Fruit fly (Drosophila melanogaster) whole organism, embryonic: ENCODE measurements around the gene stol.

Experiments used
- ATbp ChIP-seq: fragments of 200-800 bp; sonication (Bioruptor generic); optimal IDR thresholded peaks from 2 replicates; lab custom pipeline; 2017; ENCODE audit warnings: missing biosample characterization, mild to moderate bottlenecking, missing genetic modification characterization, missing genetic modification reagents
- CG11723 ChIP-seq: fragments of 200-800 bp; sonication (Bioruptor generic); optimal IDR thresholded peaks from 2 replicates; lab custom pipeline; 2017; ENCODE audit warnings: missing biosample characterization, mild to moderate bottlenecking, missing genetic modification characterization
- CG12299 ChIP-seq: fragments of 200-800 bp; sonication (Bioruptor generic); optimal IDR thresholded peaks from 2 replicates; lab custom pipeline; 2018; ENCODE audit warnings: missing biosample characterization, mild to moderate bottlenecking, missing genetic modification characterization
- CG13775 ChIP-seq: fragments of 200-800 bp; sonication (Bioruptor generic); optimal IDR thresholded peaks from 3 replicates; lab custom pipeline; 2017; ENCODE audit warnings: missing biosample characterization, mild to moderate bottlenecking, missing genetic modification characterization
- CG14014 ChIP-seq: fragments of 200-800 bp; sonication (Bioruptor generic); IDR thresholded peaks from 2 replicates; pipeline ENCODE4 v1.3.6; 2022; ENCODE audit warnings: missing biosample characterization, missing genetic modification characterization
- CG17328 ChIP-seq: fragments of 200-800 bp; sonication (Bioruptor generic); IDR thresholded peaks from 2 replicates; pipeline ENCODE4 v1.3.6; 2022; ENCODE audit warnings: missing biosample characterization, missing genetic modification characterization
- CG17568 ChIP-seq: fragments of 200-800 bp; sonication (Bioruptor generic); optimal IDR thresholded peaks from 2 replicates; lab custom pipeline; 2018; ENCODE audit warnings: missing biosample characterization, mild to moderate bottlenecking, missing genetic modification characterization, moderate library complexity
- CG17612 ChIP-seq: fragments of 200-800 bp; sonication (Bioruptor generic); IDR thresholded peaks from 2 replicates; pipeline ENCODE4 v1.3.6; 2022; ENCODE audit warnings: missing biosample characterization, missing genetic modification characterization
- CG18619 ChIP-seq: fragments of 200-800 bp; sonication (Bioruptor generic); optimal IDR thresholded peaks from 3 replicates; lab custom pipeline; 2017; ENCODE audit warnings: missing biosample characterization, mild to moderate bottlenecking, missing genetic modification characterization
- CG2712 ChIP-seq: fragments of 200-800 bp; optimal IDR thresholded peaks from 3 replicates; lab custom pipeline; 2019; ENCODE audit warnings: missing biosample characterization, mild to moderate bottlenecking, missing genetic modification characterization, moderate library complexity
- CG2889 ChIP-seq: fragments of 200-800 bp; sonication (Bioruptor generic); IDR thresholded peaks from 3 replicates; pipeline ENCODE4 v1.3.6; 2022; ENCODE audit warnings: missing biosample characterization, missing genetic modification characterization
- CG31224 ChIP-seq: fragments of 200-800 bp; sonication (Bioruptor generic); IDR thresholded peaks from 2 replicates; pipeline ENCODE4 v1.3.6; 2022; ENCODE audit warnings: missing biosample characterization, missing genetic modification characterization
- CG31388 ChIP-seq: fragments of 200-800 bp; sonication (Bioruptor generic); optimal IDR thresholded peaks from 2 replicates; lab custom pipeline; 2016; ENCODE audit warnings: missing biosample characterization, missing genetic modification characterization
- CG4424 ChIP-seq: fragments of 200-800 bp; sonication (Bioruptor generic); optimal IDR thresholded peaks from 3 replicates; lab custom pipeline; 2016; ENCODE audit warnings: missing biosample characterization, missing genetic modification characterization
- CG7928 ChIP-seq: fragments of 200-800 bp; sonication (Bioruptor generic); optimal IDR thresholded peaks from 2 replicates; lab custom pipeline; 2017; ENCODE audit warnings: missing biosample characterization, mild to moderate bottlenecking, missing genetic modification characterization
- CG8089 ChIP-seq: fragments of 200-800 bp; sonication (Bioruptor generic); optimal IDR thresholded peaks from 3 replicates; lab custom pipeline; 2016; ENCODE audit warnings: missing biosample characterization, missing genetic modification characterization
- CG8478 ChIP-seq: fragments of >200 bp; optimal IDR thresholded peaks from 2 replicates; lab custom pipeline; 2018
- CG8924 ChIP-seq: fragments of 200-800 bp; optimal IDR thresholded peaks from 3 replicates; lab custom pipeline; 2019; ENCODE audit warnings: missing biosample characterization, mild to moderate bottlenecking, missing genetic modification characterization, moderate library complexity
- CG9215 ChIP-seq: fragments of 200-800 bp; sonication (Bioruptor generic); IDR thresholded peaks from 2 replicates; pipeline ENCODE4 v1.3.6; 2022; ENCODE audit warnings: missing biosample characterization, missing genetic modification characterization
- CG9727 ChIP-seq: fragments of 200-800 bp; sonication (Bioruptor generic); optimal IDR thresholded peaks from 3 replicates; lab custom pipeline; 2017; ENCODE audit warnings: missing biosample characterization, mild to moderate bottlenecking, missing genetic modification characterization
- CG9876 ChIP-seq: fragments of 200-800 bp; sonication (Bioruptor generic); optimal IDR thresholded peaks from 2 replicates; lab custom pipeline; 2016; ENCODE audit warnings: missing biosample characterization, missing genetic modification characterization
- CG9932 ChIP-seq: fragments of 200-800 bp; sonication (Bioruptor generic); IDR thresholded peaks from 2 replicates; pipeline ENCODE4 v1.3.6; 2022; ENCODE audit warnings: missing biosample characterization, missing genetic modification characterization
- CHES-1-like ChIP-seq: fragments of 200-800 bp; sonication (Bioruptor generic); optimal IDR thresholded peaks from 2 replicates; lab custom pipeline; 2016; ENCODE audit warnings: missing biosample characterization, missing genetic modification characterization
- Dek ChIP-seq: fragments of 200-800 bp; sonication (Bioruptor generic); optimal IDR thresholded peaks from 3 replicates; lab custom pipeline; 2019; ENCODE audit warnings: missing biosample characterization, mild to moderate bottlenecking, missing genetic modification characterization, moderate library complexity
- Dll ChIP-seq: fragments of 200-800 bp; sonication (Bioruptor generic); IDR thresholded peaks from 4 replicates; pipeline ENCODE4 v1.3.6; 2022; ENCODE audit warnings: missing biosample characterization, missing genetic modification characterization; ENCODE audit not compliant: partially characterized antibody
- Doc3 ChIP-seq: fragments of 200-800 bp; sonication (Bioruptor generic); IDR thresholded peaks from 3 replicates; pipeline ENCODE4 v1.3.6; 2022; ENCODE audit warnings: missing biosample characterization, missing genetic modification characterization; ENCODE audit not compliant: partially characterized antibody
- Dp ChIP-seq: fragments of 200-800 bp; sonication (Bioruptor generic); optimal IDR thresholded peaks from 2 replicates; lab custom pipeline; 2018; ENCODE audit warnings: missing biosample characterization, mild to moderate bottlenecking, missing genetic modification characterization, moderate library complexity
- E2f2 ChIP-seq: fragments of 200-800 bp; sonication (Bioruptor generic); IDR thresholded peaks from 2 replicates; pipeline ENCODE4 v1.3.6; 2022; ENCODE audit warnings: missing biosample characterization, missing genetic modification characterization
- Ets65A ChIP-seq: fragments of 200-800 bp; sonication (Bioruptor generic); peaks from one replicate; lab custom pipeline; 2016; ENCODE audit warnings: missing biosample characterization, missing genetic modification characterization
- HmgZ ChIP-seq: fragments of 200-800 bp; sonication (Bioruptor generic); optimal IDR thresholded peaks from 2 replicates; lab custom pipeline; 2018; ENCODE audit warnings: missing biosample characterization, mild to moderate bottlenecking, missing genetic modification characterization
- Hr39 ChIP-seq: fragments of >200 bp; optimal IDR thresholded peaks from 2 replicates; lab custom pipeline; 2017
- Mad ChIP-seq: fragments of 200-800 bp; sonication (Bioruptor generic); optimal IDR thresholded peaks from 2 replicates; lab custom pipeline; 2016; ENCODE audit warnings: missing biosample characterization, missing genetic modification characterization
- Mes4 ChIP-seq: fragments of 200-800 bp; sonication (Bioruptor generic); optimal IDR thresholded peaks from 2 replicates; lab custom pipeline; 2016; ENCODE audit warnings: missing biosample characterization, missing genetic modification characterization
- Scr ChIP-seq: fragments of 200-800 bp; sonication (Bioruptor generic); IDR thresholded peaks from 2 replicates; pipeline ENCODE4 v1.3.6; 2022; ENCODE audit warnings: missing biosample characterization, missing genetic modification characterization; ENCODE audit not compliant: partially characterized antibody
- Ssrp ChIP-seq: fragments of 200-800 bp; sonication (Bioruptor generic); optimal IDR thresholded peaks from 2 replicates; lab custom pipeline; 2018; ENCODE audit warnings: missing biosample characterization, mild to moderate bottlenecking, missing genetic modification characterization, moderate library complexity
- TFAM ChIP-seq: fragments of 200-800 bp; sonication (Bioruptor generic); optimal IDR thresholded peaks from 2 replicates; lab custom pipeline; 2017; ENCODE audit warnings: missing biosample characterization, missing genetic modification characterization, inconsistent platforms
- cas ChIP-seq: fragments of 200-800 bp; sonication (Bioruptor generic); IDR thresholded peaks from 2 replicates; pipeline ENCODE4 v1.3.6; 2022; ENCODE audit warnings: missing biosample characterization, missing genetic modification characterization
- cato ChIP-seq: fragments of 200-800 bp; sonication (Bioruptor generic); optimal IDR thresholded peaks from 2 replicates; lab custom pipeline; 2016; ENCODE audit warnings: missing biosample characterization, missing genetic modification characterization, borderline replicate concordance
- dan ChIP-seq: fragments of 200-800 bp; sonication (Bioruptor generic); IDR thresholded peaks from 2 replicates; pipeline ENCODE4 v1.3.6; 2022; ENCODE audit warnings: missing biosample characterization, missing genetic modification characterization
- dimm ChIP-seq: fragments of 200-800 bp; sonication (Bioruptor generic); IDR thresholded peaks from 2 replicates; pipeline ENCODE4 v1.3.6; 2022; ENCODE audit warnings: missing biosample characterization, missing genetic modification characterization
- gfzf ChIP-seq: fragments of 200-800 bp; sonication (Bioruptor generic); optimal IDR thresholded peaks from 2 replicates; lab custom pipeline; 2016; ENCODE audit warnings: missing biosample characterization, mild to moderate bottlenecking, missing genetic modification characterization, moderate library complexity
- gsb ChIP-seq: fragments of 200-800 bp; sonication (Bioruptor generic); IDR thresholded peaks from 2 replicates; pipeline ENCODE4 v1.3.6; 2022; ENCODE audit warnings: missing biosample characterization, missing genetic modification characterization
- hb ChIP-seq: fragments of 200-800 bp; sonication (Bioruptor generic); IDR thresholded peaks from 3 replicates; pipeline ENCODE4 v1.3.6; 2022; ENCODE audit warnings: missing biosample characterization, missing genetic modification characterization; ENCODE audit not compliant: partially characterized antibody
- insv ChIP-seq, 2 experiments: fragments of 200-800 bp; sonication (Bioruptor generic); optimal IDR thresholded peaks; 3 replicates each; lab custom pipeline; 2016 to 2018; ENCODE audit warnings: missing biosample characterization in 2 of 2, missing genetic modification characterization in 2 of 2
- jigr1 ChIP-seq: fragments of 200-800 bp; sonication (Bioruptor generic); IDR thresholded peaks from 3 replicates; pipeline ENCODE4 v1.3.6; 2022; ENCODE audit warnings: missing biosample characterization, missing genetic modification characterization
- nerfin-2 ChIP-seq: fragments of 200-800 bp; sonication (Bioruptor generic); IDR thresholded peaks from 2 replicates; pipeline ENCODE4 v1.3.6; 2022; ENCODE audit warnings: missing biosample characterization, missing genetic modification characterization; ENCODE audit not compliant: partially characterized antibody
- slp2 ChIP-seq: fragments of 200-800 bp; sonication (Bioruptor generic); optimal IDR thresholded peaks from 2 replicates; lab custom pipeline; 2016; ENCODE audit warnings: missing biosample characterization, missing genetic modification characterization
- sna ChIP-seq: fragments of 200-800 bp; sonication (Bioruptor generic); IDR thresholded peaks from 2 replicates; pipeline ENCODE4 v1.3.6; 2022; ENCODE audit warnings: missing biosample characterization, missing genetic modification characterization; ENCODE audit not compliant: partially characterized antibody
- ssp ChIP-seq: fragments of 200-800 bp; sonication (Bioruptor generic); IDR thresholded peaks from 2 replicates; pipeline ENCODE4 v1.3.6; 2022; ENCODE audit warnings: missing biosample characterization, missing genetic modification characterization
- wek ChIP-seq: fragments of 200-800 bp; sonication (Bioruptor generic); optimal IDR thresholded peaks from 3 replicates; lab custom pipeline; 2018; ENCODE audit warnings: missing biosample characterization, mild to moderate bottlenecking, missing genetic modification characterization, moderate library complexity

Gene stol

dm6 chr2L:15750523-15751258, 32.6 kb upstream of the stol start, which contains the start of gene ND-B17 (continued):
- TF ChIP-seq Ets65A: no peak
- TF ChIP-seq CG8924 (tag; lab: Kevin White, UChicago): peak; percentile 42
- TF ChIP-seq cato (GFP tag; lab: Kevin White, UChicago): no peak
- TF ChIP-seq Dp (GFP tag; lab: Kevin White, UChicago): peak; percentile 18
- TF ChIP-seq dan (GFP tag; lab: Robert Waterston, UW): no peak
- TF ChIP-seq CG13775 (GFP tag; lab: Kevin White, UChicago): peak; percentile 1
- no peak for TF ChIP-seq CG11723 (GFP tag; lab: Kevin White, UChicago)
- no peak for TF ChIP-seq Mes4 (GFP tag; lab: Kevin White, UChicago)
- no peak for TF ChIP-seq Ssrp
- no peak for TF ChIP-seq jigr1 (GFP tag; lab: Robert Waterston, UW)
- no peak for TF ChIP-seq CG9876 (GFP tag; lab: Kevin White, UChicago)
- TF ChIP-seq CHES-1-like (GFP tag; lab: Kevin White, UChicago): peak; percentile 66
- no peak for TF ChIP-seq CG4424 (GFP tag; lab: Kevin White, UChicago)
- TF ChIP-seq CG31224: no peak
- TF ChIP-seq CG18619 (GFP tag; lab: Kevin White, UChicago): no peak
- no peak for TF ChIP-seq nerfin-2 (GFP tag; lab: Robert Waterston, UW)
- TF ChIP-seq CG2889 (GFP tag; lab: Robert Waterston, UW): no peak
- peak; percentile 57 for TF ChIP-seq E2f2 (GFP tag; lab: Robert Waterston, UW)
- TF ChIP-seq CG17328 (GFP tag; lab: Robert Waterston, UW): peak; percentile 71
- TF ChIP-seq dimm (GFP tag; lab: Robert Waterston, UW): no peak
- peak; percentile 19 for TF ChIP-seq CG2712 (tag; lab: Kevin White, UChicago)
- no peak for TF ChIP-seq Hr39 (lab: Kevin White, UChicago)
- no peak for TF ChIP-seq hb
- TF ChIP-seq CG14014 (GFP tag; lab: Robert Waterston, UW): peak; percentile 50; the same call in 1 of the 2 replicates
- no peak for TF ChIP-seq CG8478 (lab: Kevin White, UChicago)
- TF ChIP-seq wek: no peak
- no peak for TF ChIP-seq CG17568 (GFP tag; lab: Kevin White, UChicago)
- peak; percentile 29; the same call in 1 of the 2 replicates for TF ChIP-seq ssp (GFP tag; lab: Robert Waterston, UW)
- TF ChIP-seq CG7928: no peak
- TF ChIP-seq insv (GFP tag; optimal IDR thresholded peaks at IDR 0.05; lab: Kevin White, UChicago): no peak
- TF ChIP-seq Mad (GFP tag; lab: Kevin White, UChicago): peak; percentile 62
- TF ChIP-seq gsb: no peak
- peak; percentile 72 for TF ChIP-seq CG9932 (GFP tag; lab: Robert Waterston, UW)
- TF ChIP-seq CG17612: 0 out of 2 replicates have a peak, but pooled peaks have one; percentile 8
- TF ChIP-seq Scr (GFP tag; lab: Robert Waterston, UW): peak; percentile 31; the same call in 1 of the 2 replicates
- no peak for TF ChIP-seq CG31388
- no peak for TF ChIP-seq Doc3 (GFP tag; lab: Robert Waterston, UW)
- TF ChIP-seq CG8089 (GFP tag; lab: Kevin White, UChicago): peak; percentile 39
- peak; percentile 76 for TF ChIP-seq gfzf (GFP tag; lab: Kevin White, UChicago)
- 0 out of 2 replicates have a peak, but pooled peaks have one; percentile 32 for TF ChIP-seq sna (GFP tag; lab: Robert Waterston, UW)
- TF ChIP-seq CG12299 (tag; lab: Kevin White, UChicago): no peak
- no peak for TF ChIP-seq Dek (tag; lab: Kevin White, UChicago)
- TF ChIP-seq TFAM (GFP tag; lab: Kevin White, UChicago): no peak
- TF ChIP-seq CG9215 (GFP tag; lab: Robert Waterston, UW): peak; percentile 64
- no peak for TF ChIP-seq CG9727
- TF ChIP-seq Dll (GFP tag; lab: Robert Waterston, UW): peak; percentile 46; the same call in 1 of the 4 replicates
- TF ChIP-seq ATbp (GFP tag; lab: Kevin White, UChicago): no peak
- peak; percentile 73 for TF ChIP-seq HmgZ (tag; lab: Kevin White, UChicago)
- TF ChIP-seq cas (GFP tag; lab: Robert Waterston, UW): 0 out of 2 replicates have a peak, but pooled peaks have one; percentile 41
- TF ChIP-seq slp2 (GFP tag; lab: Kevin White, UChicago): peak; percentile 56
